Fruit fly (Drosophila melanogaster) whole organism, embryonic: ENCODE measurements around the gene COX5B.

Experiments
- Atf-2 ChIP-seq: fragments of 200-800 bp; sonication (Bioruptor generic); optimal IDR thresholded peaks from 2 replicates; lab custom pipeline; 2016; ENCODE audit warnings: missing biosample characterization, missing genetic modification characterization
- CG10654 ChIP-seq: fragments of 200-800 bp; sonication (Bioruptor generic); optimal IDR thresholded peaks from 2 replicates; lab custom pipeline; 2016; ENCODE audit warnings: missing biosample characterization, missing genetic modification characterization
- CG10979 ChIP-seq: fragments of 200-800 bp; sonication (Bioruptor generic); optimal IDR thresholded peaks from 2 replicates; lab custom pipeline; 2018; ENCODE audit warnings: missing biosample characterization, mild to moderate bottlenecking, missing genetic modification characterization, moderate library complexity
- CG11093 ChIP-seq: fragments of 200-800 bp; sonication (Bioruptor generic); IDR thresholded peaks from 3 replicates; pipeline ENCODE4 v1.3.6; 2022; ENCODE audit warnings: missing biosample characterization, missing genetic modification characterization
- CG11398 ChIP-seq: fragments of 200-800 bp; sonication (Bioruptor generic); optimal IDR thresholded peaks from 2 replicates; lab custom pipeline; 2016; ENCODE audit warnings: missing biosample characterization, missing genetic modification characterization
- CG11696 ChIP-seq: fragments of 200-800 bp; sonication (Bioruptor generic); IDR thresholded peaks from 2 replicates; pipeline ENCODE4 v1.3.6; 2022; ENCODE audit warnings: missing biosample characterization, missing genetic modification characterization
- CG12236 ChIP-seq: fragments of 200-800 bp; sonication (Bioruptor generic); optimal IDR thresholded peaks from 2 replicates; lab custom pipeline; 2016; ENCODE audit warnings: missing biosample characterization, missing genetic modification characterization
- CG12942 ChIP-seq: fragments of 200-800 bp; sonication (Bioruptor generic); optimal IDR thresholded peaks from 3 replicates; lab custom pipeline; 2016; ENCODE audit warnings: missing biosample characterization, missing genetic modification characterization
- CG14965 ChIP-seq: fragments of 200-800 bp; sonication (Bioruptor generic); optimal IDR thresholded peaks from 2 replicates; lab custom pipeline; 2016; ENCODE audit warnings: missing biosample characterization, missing genetic modification characterization, borderline replicate concordance
- CG15514 ChIP-seq: fragments of 200-800 bp; sonication (Bioruptor generic); optimal IDR thresholded peaks from 3 replicates; lab custom pipeline; 2017; ENCODE audit warnings: missing biosample characterization, missing genetic modification characterization, mild to moderate bottlenecking, moderate library complexity, missing genetic modification reagents
- CG17612 ChIP-seq: fragments of 200-800 bp; sonication (Bioruptor generic); IDR thresholded peaks from 2 replicates; pipeline ENCODE4 v1.3.6; 2022; ENCODE audit warnings: missing biosample characterization, missing genetic modification characterization
- CG2712 ChIP-seq: fragments of 200-800 bp; optimal IDR thresholded peaks from 3 replicates; lab custom pipeline; 2019; ENCODE audit warnings: missing biosample characterization, mild to moderate bottlenecking, missing genetic modification characterization, moderate library complexity
- CG30403 ChIP-seq: fragments of 200-800 bp; sonication (Bioruptor generic); optimal IDR thresholded peaks from 3 replicates; lab custom pipeline; 2016; ENCODE audit warnings: missing biosample characterization, missing genetic modification characterization
- CG31224 ChIP-seq: fragments of 200-800 bp; sonication (Bioruptor generic); IDR thresholded peaks from 2 replicates; pipeline ENCODE4 v1.3.6; 2022; ENCODE audit warnings: missing biosample characterization, missing genetic modification characterization
- CG33213 ChIP-seq: fragments of 200-800 bp; sonication (Bioruptor generic); optimal IDR thresholded peaks from 3 replicates; lab custom pipeline; 2016; ENCODE audit warnings: missing biosample characterization, missing genetic modification characterization
- CG34224 ChIP-seq: fragments of 200-800 bp; sonication (Bioruptor generic); IDR thresholded peaks from 3 replicates; pipeline ENCODE4 v1.3.6; 2022; ENCODE audit warnings: missing biosample characterization, missing genetic modification characterization; ENCODE audit not compliant: partially characterized antibody
- CG4282 ChIP-seq: fragments of 200-800 bp; sonication (Bioruptor generic); optimal IDR thresholded peaks from 2 replicates; lab custom pipeline; 2016; ENCODE audit warnings: missing biosample characterization, missing genetic modification characterization
- CG4854 ChIP-seq: fragments of 200-800 bp; sonication (Bioruptor generic); optimal IDR thresholded peaks from 2 replicates; lab custom pipeline; 2016; ENCODE audit warnings: missing biosample characterization, missing genetic modification characterization, inconsistent platforms
- CG6813 ChIP-seq: fragments of 200-800 bp; sonication (Bioruptor generic); optimal IDR thresholded peaks from 2 replicates; lab custom pipeline; 2017; ENCODE audit warnings: missing biosample characterization, missing genetic modification characterization, mild to moderate bottlenecking, moderate library complexity, missing genetic modification reagents
- CG7372 ChIP-seq: fragments of 200-800 bp; sonication (Bioruptor generic); IDR thresholded peaks from 2 replicates; pipeline ENCODE4 v1.3.6; 2022; ENCODE audit warnings: missing biosample characterization, missing genetic modification characterization
- CG8359 ChIP-seq: fragments of 200-800 bp; sonication (Bioruptor generic); optimal IDR thresholded peaks from 2 replicates; lab custom pipeline; 2017; ENCODE audit warnings: missing biosample characterization, mild to moderate bottlenecking, missing genetic modification characterization, borderline replicate concordance
- Dbx ChIP-seq: fragments of 200-800 bp; sonication (Bioruptor generic); IDR thresholded peaks from 3 replicates; pipeline ENCODE4 v1.3.6; 2022; ENCODE audit warnings: missing biosample characterization, missing genetic modification characterization
- Dll ChIP-seq: fragments of 200-800 bp; sonication (Bioruptor generic); IDR thresholded peaks from 4 replicates; pipeline ENCODE4 v1.3.6; 2022; ENCODE audit warnings: missing biosample characterization, missing genetic modification characterization; ENCODE audit not compliant: partially characterized antibody
- HHEX ChIP-seq: fragments of 200-800 bp; sonication (Bioruptor generic); optimal IDR thresholded peaks from 3 replicates; lab custom pipeline; 2017; ENCODE audit warnings: missing biosample characterization, mild to moderate bottlenecking, missing genetic modification characterization, missing genetic modification reagents
- HLHmδ ChIP-seq: fragments of 200-800 bp; sonication (Bioruptor generic); optimal IDR thresholded peaks from 2 replicates; lab custom pipeline; 2018; ENCODE audit warnings: missing biosample characterization, mild to moderate bottlenecking, missing genetic modification characterization, moderate library complexity
- Lpt ChIP-seq: fragments of >200 bp; optimal IDR thresholded peaks from 2 replicates; lab custom pipeline; 2018; ENCODE audit warnings: missing biosample characterization, missing genetic modification characterization
- Med ChIP-seq: fragments of 200-800 bp; sonication (Bioruptor generic); peaks from one replicate; lab custom pipeline; 2016; ENCODE audit warnings: missing biosample characterization, missing genetic modification characterization, mild to moderate bottlenecking, inconsistent platforms, moderate library complexity
- Mes4 ChIP-seq: fragments of 200-800 bp; sonication (Bioruptor generic); optimal IDR thresholded peaks from 2 replicates; lab custom pipeline; 2016; ENCODE audit warnings: missing biosample characterization, missing genetic modification characterization
- Myb ChIP-seq: fragments of 200-800 bp; sonication (Bioruptor generic); optimal IDR thresholded peaks from 2 replicates; lab custom pipeline; 2016; ENCODE audit warnings: missing biosample characterization, missing genetic modification characterization
- NC2β ChIP-seq: fragments of 200-800 bp; sonication (Bioruptor generic); optimal IDR thresholded peaks from 2 replicates; lab custom pipeline; 2016; ENCODE audit warnings: missing biosample characterization, missing genetic modification characterization
- Optix ChIP-seq: fragments of 200-800 bp; sonication (Bioruptor generic); IDR thresholded peaks from 3 replicates; pipeline ENCODE4 v1.3.6; 2022; ENCODE audit warnings: missing biosample characterization, missing genetic modification characterization
- Scr ChIP-seq: fragments of 200-800 bp; sonication (Bioruptor generic); IDR thresholded peaks from 2 replicates; pipeline ENCODE4 v1.3.6; 2022; ENCODE audit warnings: missing biosample characterization, missing genetic modification characterization; ENCODE audit not compliant: partially characterized antibody
- abd-A ChIP-seq: fragments of 200-800 bp; sonication (Bioruptor generic); optimal IDR thresholded peaks from 3 replicates; lab custom pipeline; 2019; ENCODE audit warnings: missing biosample characterization, mild to moderate bottlenecking, missing genetic modification characterization, moderate library complexity
- ara ChIP-seq: fragments of 200-800 bp; sonication (Bioruptor generic); IDR thresholded peaks from 2 replicates; pipeline ENCODE4 v1.3.6; 2022; ENCODE audit warnings: missing biosample characterization, missing genetic modification characterization
- ato ChIP-seq: fragments of 200-800 bp; sonication (Bioruptor generic); IDR thresholded peaks from 2 replicates; pipeline ENCODE4 v1.3.6; 2022; ENCODE audit warnings: missing biosample characterization, missing genetic modification characterization; ENCODE audit not compliant: partially characterized antibody
- bcd ChIP-seq: fragments of 200-800 bp; sonication (Bioruptor generic); optimal IDR thresholded peaks from 2 replicates; lab custom pipeline; 2017; ENCODE audit warnings: missing biosample characterization, mild to moderate bottlenecking, missing genetic modification characterization
- bowl ChIP-seq: fragments of 200-800 bp; sonication (Bioruptor generic); IDR thresholded peaks from 2 replicates; pipeline ENCODE4 v1.3.6; 2022; ENCODE audit warnings: missing biosample characterization, missing genetic modification characterization
- dpn ChIP-seq, 2 experiments: fragments of 200-800 bp; sonication (Bioruptor generic); optimal IDR thresholded peaks; 3 replicates each; lab custom pipeline; 2016; ENCODE audit warnings: missing biosample characterization in 2 of 2, missing genetic modification characterization in 2 of 2
- en ChIP-seq: fragments of 200-800 bp; sonication (Bioruptor generic); optimal IDR thresholded peaks from 2 replicates; lab custom pipeline; 2016; ENCODE audit warnings: missing biosample characterization, missing genetic modification characterization
- ken ChIP-seq: fragments of 200-800 bp; sonication (Bioruptor generic); IDR thresholded peaks from 3 replicates; pipeline ENCODE4 v1.3.6; 2022; ENCODE audit warnings: missing biosample characterization, missing genetic modification characterization
- mam ChIP-seq: fragments of 200-800 bp; sonication (Bioruptor generic); optimal IDR thresholded peaks from 3 replicates; lab custom pipeline; 2016; ENCODE audit warnings: missing biosample characterization, missing genetic modification characterization
- nerfin-2 ChIP-seq: fragments of 200-800 bp; sonication (Bioruptor generic); IDR thresholded peaks from 2 replicates; pipeline ENCODE4 v1.3.6; 2022; ENCODE audit warnings: missing biosample characterization, missing genetic modification characterization; ENCODE audit not compliant: partially characterized antibody
- rib ChIP-seq: fragments of 200-800 bp; sonication (Bioruptor generic); IDR thresholded peaks from 2 replicates; pipeline ENCODE4 v1.3.6; 2022; ENCODE audit warnings: missing biosample characterization, missing genetic modification characterization
- sisA ChIP-seq: fragments of 200-800 bp; sonication (Bioruptor generic); IDR thresholded peaks from 2 replicates; pipeline ENCODE4 v1.3.6; 2022; ENCODE audit warnings: missing biosample characterization, missing genetic modification characterization
- sr ChIP-seq: fragments of 200-800 bp; sonication (Bioruptor generic); IDR thresholded peaks from 3 replicates; pipeline ENCODE4 v1.3.6; 2022; ENCODE audit warnings: missing biosample characterization, missing genetic modification characterization
- sug ChIP-seq: fragments of 200-800 bp; optimal IDR thresholded peaks from 2 replicates; lab custom pipeline; 2019; ENCODE audit warnings: missing biosample characterization, mild to moderate bottlenecking, missing genetic modification characterization, moderate library complexity
- tll ChIP-seq, 2 experiments: fragments of 200-800 bp in 1 of 2; fragments of >200 bp in 1 of 2; sonication (Bioruptor generic) in 1 of 2; optimal IDR thresholded peaks; 2 replicates each; lab custom pipeline; 2017 to 2019; ENCODE audit warnings: missing biosample characterization in 2 of 2, missing genetic modification characterization in 2 of 2, mild to moderate bottlenecking in 1 of 2, moderate library complexity in 1 of 2
- tup ChIP-seq: fragments of 200-800 bp; sonication (Bioruptor generic); optimal IDR thresholded peaks from 2 replicates; lab custom pipeline; 2016; ENCODE audit warnings: missing biosample characterization, mild to moderate bottlenecking, missing genetic modification characterization, moderate library complexity
- twi ChIP-seq: fragments of 200-800 bp; optimal IDR thresholded peaks from 2 replicates; lab custom pipeline; 2019; ENCODE audit warnings: missing biosample characterization, mild to moderate bottlenecking, missing genetic modification characterization, moderate library complexity
- zfh2 ChIP-seq: fragments of 200-800 bp; sonication (Bioruptor generic); optimal IDR thresholded peaks from 2 replicates; lab custom pipeline; 2016; ENCODE audit warnings: missing biosample characterization, missing genetic modification characterization

COX5B gene

dm6 chr2L:6566020-6566687 is 8.6 kb downstream of the COX5B start, which contains the start of gene CG13766 (continued):
- TF ChIP-seq CG4282, result no peak
- no peak for TF ChIP-seq sr
- TF ChIP-seq CG17612 (GFP tag; lab: Robert Waterston, UW), result no peak
- no peak for TF ChIP-seq CG6813 (GFP tag; lab: Kevin White, UChicago)
- no peak for TF ChIP-seq CG7372
- TF ChIP-seq CG11093 (GFP tag; lab: Robert Waterston, UW), result no peak
- TF ChIP-seq Myb (GFP tag; lab: Kevin White, UChicago), result no peak
- TF ChIP-seq HHEX (GFP tag; lab: Kevin White, UChicago), result no peak
- TF ChIP-seq Scr, result peak; percentile 86
- no peak for TF ChIP-seq CG4854
- no peak for TF ChIP-seq CG10654 (GFP tag; lab: Kevin White, UChicago)
- no peak for TF ChIP-seq bcd
- TF ChIP-seq CG8359 (GFP tag; lab: Kevin White, UChicago), result no peak
- TF ChIP-seq HLHmδ (GFP tag; lab: Kevin White, UChicago), result no peak
- TF ChIP-seq sisA, result no peak
- no peak for TF ChIP-seq CG12236
- TF ChIP-seq Optix (GFP tag; lab: Robert Waterston, UW), result no peak
- no peak for TF ChIP-seq sug (tag; lab: Kevin White, UChicago)
- peak; percentile 81; the same call in 3 of the 4 replicates for TF ChIP-seq Dll (GFP tag; lab: Robert Waterston, UW)
- no peak for TF ChIP-seq bowl
- TF ChIP-seq Mes4 (GFP tag; lab: Kevin White, UChicago), result no peak
- TF ChIP-seq tll (GFP tag; optimal IDR thresholded peaks at IDR 0.05; lab: Kevin White, UChicago), result peak in 1 of 2 experiments; percentile 57
- TF ChIP-seq rib, result no peak
- no peak for TF ChIP-seq CG12942 (GFP tag; lab: Kevin White, UChicago)
- no peak for TF ChIP-seq CG11398 (GFP tag; lab: Kevin White, UChicago)
- no peak for TF ChIP-seq CG30403 (GFP tag; lab: Kevin White, UChicago)
- no peak for TF ChIP-seq mam (GFP tag; lab: Kevin White, UChicago)
- TF ChIP-seq en (GFP tag; lab: Kevin White, UChicago), result no peak
- no peak for TF ChIP-seq CG11696 (GFP tag; lab: Robert Waterston, UW)
- no peak for TF ChIP-seq CG10979
- no peak for TF ChIP-seq abd-A (tag; lab: Kevin White, UChicago)
- TF ChIP-seq dpn (GFP tag; optimal IDR thresholded peaks at IDR 0.05; lab: Kevin White, UChicago), result no peak
- peak; percentile 71 for TF ChIP-seq CG33213 (GFP tag; lab: Kevin White, UChicago)
- TF ChIP-seq nerfin-2 (GFP tag; lab: Robert Waterston, UW), result peak; percentile 99
- no peak for TF ChIP-seq ken (GFP tag; lab: Robert Waterston, UW)
- TF ChIP-seq CG2712, result peak; percentile 10
- TF ChIP-seq Atf-2 (GFP tag; lab: Kevin White, UChicago), result no peak
- no peak for TF ChIP-seq CG14965 (GFP tag; lab: Kevin White, UChicago)
- TF ChIP-seq zfh2, result no peak
- TF ChIP-seq CG31224 (GFP tag; lab: Robert Waterston, UW), result no peak
- TF ChIP-seq Med (GFP tag; lab: Kevin White, UChicago), result peak; percentile 34
- TF ChIP-seq tup (GFP tag; lab: Kevin White, UChicago), result no peak
- TF ChIP-seq ara, result no peak
- TF ChIP-seq twi (tag; lab: Kevin White, UChicago), result no peak
- TF ChIP-seq NC2β, result no peak
- TF ChIP-seq Dbx (GFP tag; lab: Robert Waterston, UW), result no peak
- peak; percentile 94 for TF ChIP-seq ato (GFP tag; lab: Robert Waterston, UW)
- peak; percentile 93 for TF ChIP-seq CG34224
- no peak for TF ChIP-seq Lpt
- TF ChIP-seq CG15514, result no peak
